Worm (Caenorhabditis elegans): ENCODE data around the gene tric-1B.2.

DNA sequence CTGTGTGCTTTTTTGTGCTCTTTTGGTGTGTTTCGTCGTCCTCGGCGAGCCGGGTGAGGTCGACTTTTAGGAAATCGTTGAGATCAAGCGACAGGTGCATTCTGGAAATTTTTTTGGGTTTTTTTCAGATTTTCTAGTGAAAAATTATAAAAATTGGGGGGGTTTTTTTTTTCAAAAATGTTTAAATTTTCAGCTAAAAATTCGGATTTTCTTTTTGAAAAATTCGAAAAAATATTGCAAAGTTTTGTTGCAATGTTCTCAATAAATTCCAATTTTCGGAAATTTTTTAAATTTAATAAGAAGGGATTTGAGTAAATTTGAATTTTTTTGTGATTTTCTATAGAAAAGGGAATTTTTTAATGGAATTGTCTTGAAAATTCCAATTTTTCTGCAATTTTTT is 4.2 kb downstream of the tric-1B.2 start, which contains the start of gene Y57A10A.27:
- TF ChIP-seq ztf-29 (GFP tag; IDR thresholded peaks at IDR 0.05) (no peak), flt-1 (GFP tag; IDR thresholded peaks at IDR 0.05) (no peak), T22C8.4 (GFP tag; IDR thresholded peaks at IDR 0.05) (no peak), cog-1 (tag; optimal IDR thresholded peaks at IDR 0.05) (no peak), med-1 (GFP tag; optimal IDR thresholded peaks at IDR 0.05; ENCODE audit: insufficient read depth) (no peak), ref-1 (GFP tag; conservative IDR thresholded peaks at IDR 0.05) (no peak)
